Worm (Caenorhabditis elegans) whole organism, L3 larva: Measurements from ENCODE around the gene flh-2.
A peak's percentile ranks its signal among the peaks of the same experiment; 100 is the strongest.

Experiments used
- ceh-82 ChIP-seq: fragments of 150-350 bp; optimal IDR thresholded peaks from 2 replicates; lab custom pipeline; 2014; ENCODE audit warnings: missing biosample characterization, missing genetic modification characterization
- jun-1 ChIP-seq: fragments of 150-350 bp; optimal IDR thresholded peaks from 2 replicates; lab custom pipeline; 2014; ENCODE audit warnings: missing biosample characterization, missing genetic modification reagents, missing genetic modification characterization
- lin-15B ChIP-seq: fragments of 150-350 bp; optimal IDR thresholded peaks from 2 replicates; lab custom pipeline; 2014; ENCODE audit warnings: missing biosample characterization, missing genetic modification characterization
- mdl-1 ChIP-seq: fragments of 150-350 bp; optimal IDR thresholded peaks from 2 replicates; lab custom pipeline; 2014; ENCODE audit warnings: missing biosample characterization, missing genetic modification characterization
- nhr-11 ChIP-seq: fragments of 150-350 bp; optimal IDR thresholded peaks from 2 replicates; lab custom pipeline; 2014; ENCODE audit warnings: missing biosample characterization, missing genetic modification characterization
- nhr-43 ChIP-seq: sonication (generic microtip); optimal IDR thresholded peaks from 2 replicates; lab custom pipeline; 2016; ENCODE audit warnings: mild to moderate bottlenecking, missing genetic modification characterization, missing compliant biosample characterization; ENCODE audit not compliant: poor library complexity, severe bottlenecking
- nhr-76 ChIP-seq: fragments of 150-350 bp; sonication (generic microtip); optimal IDR thresholded peaks from 5 replicates; lab custom pipeline; 2014; ENCODE audit warnings: missing biosample characterization, missing genetic modification characterization
- pha-4 ChIP-seq: fragments of 150-350 bp; optimal IDR thresholded peaks from 2 replicates; lab custom pipeline; 2014; ENCODE audit warnings: missing biosample characterization, missing genetic modification reagents, missing genetic modification characterization
- unc-39 ChIP-seq: sonication (generic microtip); optimal IDR thresholded peaks from 4 replicates; lab custom pipeline; 2017; ENCODE audit warnings: missing biosample characterization, missing genetic modification characterization
- zag-1 ChIP-seq: fragments of 150-350 bp; optimal IDR thresholded peaks from 2 replicates; lab custom pipeline; 2014; ENCODE audit warnings: missing biosample characterization, missing genetic modification characterization
- ztf-4 ChIP-seq: fragments of 150-350 bp; optimal IDR thresholded peaks from 2 replicates; lab custom pipeline; 2014; ENCODE audit warnings: missing biosample characterization, missing genetic modification characterization

DNA sequence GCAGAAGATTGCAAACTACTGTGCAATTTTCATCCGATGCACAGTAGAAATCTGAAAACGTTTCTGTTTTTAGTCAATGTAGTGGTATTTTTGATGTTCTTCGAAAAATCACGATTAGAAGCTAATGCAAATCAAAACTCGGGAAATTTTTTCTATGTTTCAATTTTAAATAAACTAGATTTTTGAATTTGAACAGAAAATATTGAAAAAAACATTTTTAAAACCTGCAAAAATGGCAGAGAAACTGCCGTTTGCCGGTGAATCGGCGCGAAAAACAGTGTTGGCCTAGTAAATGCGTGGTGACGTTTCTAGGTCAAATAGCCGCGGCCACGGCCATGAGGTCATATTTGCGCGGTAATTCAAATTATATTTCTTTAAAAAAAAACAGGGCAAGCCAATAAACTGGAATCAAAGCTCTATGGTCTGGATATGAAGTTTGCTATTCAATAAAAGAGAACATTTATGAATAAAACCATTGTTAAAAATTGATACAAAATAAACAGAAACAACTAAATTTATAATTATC, 21.7 kb upstream of the flh-2 start, which contains the start of gene set-2:
- TF ChIP-seq nhr-43 (tag; lab: Kevin White, UChicago), result peak; percentile 89
- TF ChIP-seq pha-4 (tag; lab: Kevin White, UChicago), result peak; percentile 61
- no peak for TF ChIP-seq unc-39 (tag; lab: Kevin White, UChicago)
- TF ChIP-seq ceh-82 (tag; lab: Kevin White, UChicago), result no peak
- no peak for TF ChIP-seq nhr-76 (tag; lab: Kevin White, UChicago)
- TF ChIP-seq mdl-1 (tag; lab: Kevin White, UChicago), result no peak
- peak; percentile 16 for TF ChIP-seq jun-1 (tag; lab: Kevin White, UChicago)
- TF ChIP-seq nhr-11 (tag; lab: Kevin White, UChicago), result no peak
- TF ChIP-seq lin-15B (tag; lab: Kevin White, UChicago), result peak; percentile 85
- no peak for TF ChIP-seq zag-1
- no peak for TF ChIP-seq ztf-4 (tag; lab: Kevin White, UChicago)
